Fruit fly (Drosophila melanogaster): Measurements from ENCODE around the gene Lcch3.

dm6 chrX:15941527-15941926 is 16.6 kb downstream of the Lcch3 start:
- TF ChIP-seq Rel (GFP tag; optimal IDR thresholded peaks at IDR 0.05) (no peak), Rel (tag; optimal IDR thresholded peaks at IDR 0.05) (no peak), Dfd (GFP tag; optimal IDR thresholded peaks at IDR 0.05) (no peak)

Measured in whole organism, wandering third instar larva.